Fruit fly (Drosophila melanogaster) whole organism, prepupa: ENCODE results near the gene CG13258.

Source experiments
- Blimp-1 ChIP-seq: fragments of 200-800 bp; sonication (Bioruptor generic); optimal IDR thresholded peaks from 3 replicates; lab custom pipeline; 2017; ENCODE audit warnings: missing biosample characterization, missing genetic modification characterization, mild to moderate bottlenecking, moderate library complexity, missing genetic modification reagents
- CG11294 ChIP-seq: fragments of 200-800 bp; sonication (Bioruptor generic); IDR thresholded peaks from 2 replicates; pipeline ENCODE4 v1.3.6; 2022; ENCODE audit warnings: missing biosample characterization, missing genetic modification characterization
- CG11762 ChIP-seq: fragments of 200-800 bp; sonication (Bioruptor generic); optimal IDR thresholded peaks from 3 replicates; lab custom pipeline; 2016; ENCODE audit warnings: missing biosample characterization, missing genetic modification characterization; ENCODE audit not compliant: insufficient read depth
- CG11902 ChIP-seq: fragments of 200-800 bp; sonication (Bioruptor generic); optimal IDR thresholded peaks from 3 replicates; lab custom pipeline; 2016; ENCODE audit warnings: missing biosample characterization, missing genetic modification characterization
- CG15336 ChIP-seq: fragments of 200-800 bp; sonication (Bioruptor generic); IDR thresholded peaks from 2 replicates; pipeline ENCODE4 v1.3.6; 2022; ENCODE audit warnings: missing biosample characterization, missing genetic modification characterization
- CG16779 ChIP-seq: fragments of 200-800 bp; sonication (Bioruptor generic); optimal IDR thresholded peaks from 3 replicates; lab custom pipeline; 2017; ENCODE audit warnings: missing biosample characterization, mild to moderate bottlenecking, missing genetic modification characterization
- CG31627 ChIP-seq: fragments of 200-800 bp; sonication (Bioruptor generic); optimal IDR thresholded peaks from 3 replicates; lab custom pipeline; 2016; ENCODE audit warnings: missing biosample characterization, missing genetic modification characterization
- CG34406 ChIP-seq: fragments of 200-800 bp; sonication (Bioruptor generic); optimal IDR thresholded peaks from 3 replicates; lab custom pipeline; 2016; ENCODE audit warnings: missing biosample characterization, missing genetic modification characterization
- CG3919 ChIP-seq: fragments of 200-800 bp; sonication (Bioruptor generic); optimal IDR thresholded peaks from 3 replicates; lab custom pipeline; 2016; ENCODE audit warnings: missing biosample characterization, missing genetic modification characterization
- CG4318 ChIP-seq: fragments of 200-800 bp; sonication (Bioruptor generic); optimal IDR thresholded peaks from 3 replicates; lab custom pipeline; 2017; ENCODE audit warnings: missing biosample characterization, mild to moderate bottlenecking, missing genetic modification characterization
- CG6163 ChIP-seq: fragments of 200-800 bp; sonication (Bioruptor generic); IDR thresholded peaks from 3 replicates; pipeline ENCODE4 v1.3.6; 2022; ENCODE audit warnings: missing biosample characterization, missing genetic modification characterization
- CG6276 ChIP-seq: fragments of 200-800 bp; sonication (Bioruptor generic); optimal IDR thresholded peaks from 2 replicates; lab custom pipeline; 2017; ENCODE audit warnings: missing biosample characterization, mild to moderate bottlenecking, missing genetic modification characterization
- CG6792 ChIP-seq: fragments of 200-800 bp; sonication (Bioruptor generic); optimal IDR thresholded peaks from 3 replicates; lab custom pipeline; 2016; ENCODE audit warnings: missing biosample characterization, missing genetic modification characterization
- CG6854 ChIP-seq: fragments of 200-800 bp; sonication (Bioruptor generic); optimal IDR thresholded peaks from 2 replicates; lab custom pipeline; 2017; ENCODE audit warnings: missing biosample characterization, mild to moderate bottlenecking, missing genetic modification characterization
- CG7368 ChIP-seq: fragments of 200-800 bp; sonication (Bioruptor generic); optimal IDR thresholded peaks from 3 replicates; lab custom pipeline; 2016; ENCODE audit warnings: missing biosample characterization, missing genetic modification characterization
- CG8319 ChIP-seq: fragments of 200-800 bp; sonication (Bioruptor generic); optimal IDR thresholded peaks from 3 replicates; lab custom pipeline; 2016; ENCODE audit warnings: missing biosample characterization, missing genetic modification characterization
- CG8632 ChIP-seq: fragments of 200-800 bp; sonication (Bioruptor generic); optimal IDR thresholded peaks from 3 replicates; lab custom pipeline; 2016; ENCODE audit warnings: missing biosample characterization, missing genetic modification characterization
- CG9139 ChIP-seq: fragments of 200-800 bp; sonication (Bioruptor generic); optimal IDR thresholded peaks from 3 replicates; lab custom pipeline; 2017; ENCODE audit warnings: missing biosample characterization, mild to moderate bottlenecking, missing genetic modification characterization
- Eip75B ChIP-seq: fragments of 200-800 bp; sonication (Bioruptor generic); optimal IDR thresholded peaks from 3 replicates; lab custom pipeline; 2016; ENCODE audit warnings: missing biosample characterization, missing genetic modification characterization
- Eip78C ChIP-seq: fragments of 200-800 bp; sonication (Bioruptor generic); peaks from one replicate; lab custom pipeline; 2016; ENCODE audit warnings: missing biosample characterization, missing genetic modification characterization
- Eip93F ChIP-seq: fragments of 200-800 bp; sonication (Bioruptor generic); optimal IDR thresholded peaks from 2 replicates; lab custom pipeline; 2016; ENCODE audit warnings: missing biosample characterization, mild to moderate bottlenecking, missing genetic modification characterization
- Gug ChIP-seq: fragments of 200-800 bp; sonication (Bioruptor generic); IDR thresholded peaks from 2 replicates; pipeline ENCODE4 v1.3.6; 2022; ENCODE audit warnings: missing biosample characterization, missing genetic modification characterization
- Hr4 ChIP-seq: fragments of 200-800 bp; sonication (Bioruptor generic); optimal IDR thresholded peaks from 3 replicates; lab custom pipeline; 2016; ENCODE audit warnings: missing biosample characterization, missing genetic modification characterization
- Met ChIP-seq: fragments of 200-800 bp; sonication (Bioruptor generic); optimal IDR thresholded peaks from 3 replicates; lab custom pipeline; 2016; ENCODE audit warnings: missing biosample characterization, missing genetic modification characterization
- Sox15 ChIP-seq: fragments of 200-800 bp; sonication (Bioruptor generic); optimal IDR thresholded peaks from 3 replicates; lab custom pipeline; 2016; ENCODE audit warnings: missing biosample characterization, missing genetic modification characterization
- achi ChIP-seq: fragments of 200-800 bp; sonication (Bioruptor generic); optimal IDR thresholded peaks from 3 replicates; lab custom pipeline; 2016; ENCODE audit warnings: missing biosample characterization, missing genetic modification characterization
- cyc ChIP-seq: fragments of 200-800 bp; sonication (Bioruptor generic); optimal IDR thresholded peaks from 3 replicates; lab custom pipeline; 2016; ENCODE audit warnings: missing biosample characterization, missing genetic modification characterization
- dac ChIP-seq: fragments of 200-800 bp; sonication (Bioruptor generic); optimal IDR thresholded peaks from 2 replicates; lab custom pipeline; 2017; ENCODE audit warnings: missing biosample characterization, mild to moderate bottlenecking, missing genetic modification characterization
- dsx ChIP-seq: fragments of 200-800 bp; optimal IDR thresholded peaks from 3 replicates; lab custom pipeline; 2019; ENCODE audit warnings: missing biosample characterization, mild to moderate bottlenecking, missing genetic modification characterization, moderate library complexity; ENCODE audit not compliant: poor library complexity, severe bottlenecking
- eg ChIP-seq: fragments of 200-800 bp; sonication (Bioruptor generic); IDR thresholded peaks from 3 replicates; pipeline ENCODE4 v1.3.6; 2022; ENCODE audit warnings: missing biosample characterization, missing genetic modification characterization
- fd85E ChIP-seq: fragments of 200-800 bp; sonication (Bioruptor generic); optimal IDR thresholded peaks from 3 replicates; lab custom pipeline; 2016; ENCODE audit warnings: missing biosample characterization, missing genetic modification characterization
- fkh ChIP-seq: fragments of 200-800 bp; sonication (Bioruptor generic); optimal IDR thresholded peaks from 3 replicates; lab custom pipeline; 2017; ENCODE audit warnings: missing biosample characterization, mild to moderate bottlenecking, missing genetic modification characterization, moderate library complexity
- lz ChIP-seq: fragments of 200-800 bp; sonication (Bioruptor generic); optimal IDR thresholded peaks from 3 replicates; lab custom pipeline; 2016; ENCODE audit warnings: missing biosample characterization, missing genetic modification characterization
- net ChIP-seq: fragments of 200-800 bp; sonication (Bioruptor generic); optimal IDR thresholded peaks from 3 replicates; lab custom pipeline; 2016; ENCODE audit warnings: missing biosample characterization, missing genetic modification characterization
- pdm3 ChIP-seq: fragments of 200-800 bp; sonication (Bioruptor generic); optimal IDR thresholded peaks from 3 replicates; lab custom pipeline; 2016; ENCODE audit warnings: missing biosample characterization, missing genetic modification characterization
- salr ChIP-seq, 2 experiments: fragments of 200-800 bp; sonication (Bioruptor generic); optimal IDR thresholded peaks; 3 replicates each; lab custom pipeline; 2016 to 2018; ENCODE audit warnings: missing biosample characterization in 2 of 2, missing genetic modification characterization in 2 of 2, mild to moderate bottlenecking in 1 of 2
- spab ChIP-seq: fragments of 200-800 bp; sonication (Bioruptor generic); optimal IDR thresholded peaks from 2 replicates; lab custom pipeline; 2017; ENCODE audit warnings: missing biosample characterization, mild to moderate bottlenecking, missing genetic modification characterization, missing genetic modification reagents
- ss ChIP-seq, 2 experiments: fragments of 200-800 bp; sonication (Bioruptor generic); optimal IDR thresholded peaks; 2 replicates in 1 of 2; 3 replicates in 1 of 2; lab custom pipeline; 2017 to 2018; ENCODE audit warnings: mild to moderate bottlenecking in 2 of 2, missing biosample characterization in 2 of 2, missing genetic modification characterization in 2 of 2, moderate library complexity in 1 of 2
- svp ChIP-seq: fragments of 200-800 bp; sonication (Bioruptor generic); peaks from one replicate; lab custom pipeline; 2016; ENCODE audit warnings: missing biosample characterization, missing genetic modification characterization
- topi ChIP-seq: fragments of 200-800 bp; sonication (Bioruptor generic); optimal IDR thresholded peaks from 3 replicates; lab custom pipeline; 2016; ENCODE audit warnings: missing biosample characterization, missing genetic modification characterization

Gene CG13258

DNA sequence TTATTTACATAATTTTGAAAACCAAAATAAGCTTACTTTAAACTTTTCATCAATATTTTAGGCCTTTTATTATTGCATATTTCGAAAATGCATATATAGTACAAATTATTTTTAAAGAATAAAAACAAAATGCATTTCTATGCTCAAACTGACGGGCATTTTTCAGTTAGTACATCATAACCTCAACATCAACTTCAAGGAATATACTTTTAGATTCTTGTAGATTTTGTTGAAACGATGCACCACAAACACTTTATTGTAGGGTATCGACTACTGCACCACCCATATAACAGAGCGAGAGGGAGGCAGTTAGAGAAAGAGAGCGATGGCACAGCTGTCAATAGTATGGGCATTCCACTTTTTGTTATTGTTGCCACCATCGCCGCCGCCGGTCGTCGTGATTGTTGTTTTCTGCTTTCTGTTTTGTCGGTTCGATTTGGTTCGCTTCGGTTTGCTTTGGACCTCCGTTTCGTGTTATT, 13.0 kb downstream of the CG13258 start (continued):
- peak; percentile 78 for TF ChIP-seq CG34406 (GFP tag; lab: Kevin White, UChicago)
- TF ChIP-seq CG15336 (GFP tag; lab: Robert Waterston, UW), result peak; percentile 94
- TF ChIP-seq svp (GFP tag; lab: Kevin White, UChicago), result peak; percentile 79
- TF ChIP-seq Gug (GFP tag; lab: Robert Waterston, UW), result peak; percentile 84
- peak; percentile 82 for TF ChIP-seq eg (GFP tag; lab: Robert Waterston, UW)
- peak; percentile 41 for TF ChIP-seq CG9139
- TF ChIP-seq CG6854 (GFP tag; lab: Kevin White, UChicago), result peak; percentile 35
- TF ChIP-seq Met (GFP tag; lab: Kevin White, UChicago), result peak; percentile 81
- peak; percentile 79 for TF ChIP-seq CG8632
- TF ChIP-seq Eip93F (GFP tag; lab: Kevin White, UChicago), result no peak
- peak; percentile 89 for TF ChIP-seq CG3919 (GFP tag; lab: Kevin White, UChicago)
- peak; percentile 52 for TF ChIP-seq CG31627 (GFP tag; lab: Kevin White, UChicago)
- TF ChIP-seq Eip78C (GFP tag; lab: Kevin White, UChicago), result peak; percentile 97
- TF ChIP-seq Hr4 (GFP tag; lab: Kevin White, UChicago), result peak; percentile 98
- peak; percentile 73 for TF ChIP-seq topi (GFP tag; lab: Kevin White, UChicago)
- peak; percentile 70 for TF ChIP-seq CG7368 (GFP tag; lab: Kevin White, UChicago)
- peak; percentile 93 for TF ChIP-seq achi (GFP tag; lab: Kevin White, UChicago)
- TF ChIP-seq lz (GFP tag; lab: Kevin White, UChicago), result peak; percentile 79
- TF ChIP-seq fd85E, result no peak

DNA sequence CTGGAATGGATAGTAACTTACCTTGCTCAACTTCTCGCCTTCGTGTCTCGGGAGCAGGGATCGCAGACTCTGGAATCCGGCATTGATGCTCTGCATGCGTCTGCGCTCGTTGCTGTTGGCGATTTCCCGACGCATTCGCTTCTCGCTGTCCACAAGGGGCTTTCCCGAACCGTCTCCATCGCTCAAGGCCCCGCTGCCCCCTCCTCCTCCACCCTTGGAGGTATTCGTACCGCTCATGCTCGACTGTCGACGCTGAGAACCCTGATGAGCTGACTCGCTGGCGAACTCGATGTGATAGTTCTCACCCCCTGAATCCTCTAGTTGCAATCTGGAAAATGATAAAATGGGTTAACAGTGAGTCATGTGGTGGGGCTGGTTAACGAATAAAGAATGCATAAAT, 14.0 kb downstream of the CG13258 start:
- TF ChIP-seq CG4318 (GFP tag; lab: Kevin White, UChicago) (no peak), Eip78C (GFP tag; lab: Kevin White, UChicago) (peak; percentile 45)

DNA sequence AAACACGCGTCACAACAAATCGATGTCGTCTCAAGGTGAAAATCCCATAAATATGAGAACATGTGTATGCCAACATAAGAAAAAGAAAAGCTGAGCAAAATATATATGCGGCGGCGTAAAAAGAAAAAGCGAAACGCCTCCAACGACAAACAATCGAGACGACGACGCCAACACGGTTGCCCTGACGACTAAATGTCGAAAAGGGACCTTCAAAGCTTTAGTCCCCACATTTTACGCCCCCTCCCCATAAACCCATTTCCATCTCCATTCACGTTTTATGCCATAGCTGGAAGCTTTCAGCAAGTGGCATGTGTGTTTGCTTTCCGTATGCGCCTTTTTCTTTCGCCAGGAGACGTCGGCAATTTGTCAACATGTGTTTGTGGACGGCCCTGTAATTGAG, 14.9 kb downstream of the CG13258 start:
- TF ChIP-seq Eip78C (GFP tag; lab: Kevin White, UChicago) (no peak), Hr4 (GFP tag; lab: Kevin White, UChicago) (no peak), Gug (GFP tag; lab: Robert Waterston, UW) (no peak)

DNA sequence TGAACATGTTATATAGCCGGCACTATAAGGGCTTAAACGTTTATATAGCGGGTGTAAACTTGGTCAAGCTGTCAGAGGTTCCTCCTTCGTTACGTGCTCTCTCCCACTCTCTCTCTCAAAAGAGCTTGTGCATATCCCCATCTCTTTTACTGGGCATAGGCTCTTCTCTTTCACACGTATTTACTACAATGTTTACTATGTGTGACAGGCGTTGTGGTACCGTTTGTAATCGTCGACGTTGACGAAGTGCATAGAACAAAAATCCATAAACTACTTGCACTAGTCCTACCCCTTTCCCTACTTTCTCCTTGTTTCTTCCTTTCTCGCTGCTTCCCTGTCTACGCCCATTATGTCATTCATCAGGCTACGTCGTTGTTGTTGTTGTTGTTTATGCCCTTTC, 16.0 kb downstream of the CG13258 start:
- TF ChIP-seq CG15336 (GFP tag; lab: Robert Waterston, UW), result no peak
- peak; percentile 38 for TF ChIP-seq fkh (GFP tag; lab: Kevin White, UChicago)
- peak; percentile 70 for TF ChIP-seq dsx
- TF ChIP-seq pdm3 (GFP tag; lab: Kevin White, UChicago), result no peak
- TF ChIP-seq, all 60 proteins: peak for 2

DNA sequence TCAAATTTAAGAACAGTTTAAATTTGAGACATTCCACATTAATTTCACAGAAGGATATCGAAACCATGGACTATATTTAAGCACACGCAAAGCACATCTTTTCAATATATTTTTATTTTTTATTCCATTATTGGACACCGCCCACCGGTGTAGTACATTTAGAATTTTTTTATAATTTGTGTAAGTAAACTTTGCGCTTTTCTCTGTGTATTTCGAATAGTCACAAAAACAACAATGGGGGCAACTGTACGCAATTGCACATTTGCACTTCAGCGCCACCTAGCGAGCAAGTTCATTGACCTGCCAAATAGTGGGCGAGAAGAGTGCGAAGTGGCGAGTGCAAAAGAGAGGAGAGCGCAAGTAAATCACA, 17.0 kb downstream of the CG13258 start:
- TF ChIP-seq CG9139 (no peak), spab (GFP tag; lab: Kevin White, UChicago) (peak; percentile 23), CG8319 (GFP tag; lab: Kevin White, UChicago) (no peak), fd85E (no peak), CG11294 (GFP tag; lab: Robert Waterston, UW) (peak; percentile 59), CG8632 (peak; percentile 18), Eip93F (GFP tag; lab: Kevin White, UChicago) (no peak), CG6276 (peak; percentile 77), net (GFP tag; lab: Kevin White, UChicago) (peak; percentile 32), eg (GFP tag; lab: Robert Waterston, UW) (peak; percentile 83), CG31627 (GFP tag; lab: Kevin White, UChicago) (peak; percentile 10), svp (GFP tag; lab: Kevin White, UChicago) (peak; percentile 80), CG11762 (GFP tag; lab: Kevin White, UChicago) (peak; percentile 14), Blimp-1 (no peak), CG15336 (GFP tag; lab: Robert Waterston, UW) (peak; percentile 79), Hr4 (GFP tag; lab: Kevin White, UChicago) (peak; percentile 90), ss (GFP tag; optimal IDR thresholded peaks at IDR 0.05; lab: Kevin White, UChicago) (no peak), CG34406 (GFP tag; lab: Kevin White, UChicago) (peak; percentile 39), cyc (GFP tag; lab: Kevin White, UChicago) (peak; percentile 11), achi (GFP tag; lab: Kevin White, UChicago) (peak; percentile 43), CG16779 (tag; lab: Kevin White, UChicago) (peak; percentile 36), dsx (peak; percentile 31), Eip75B (GFP tag; lab: Kevin White, UChicago) (peak; percentile 47), Eip78C (GFP tag; lab: Kevin White, UChicago) (peak; percentile 86), lz (GFP tag; lab: Kevin White, UChicago) (peak; percentile 30), CG11902 (GFP tag; lab: Kevin White, UChicago) (no peak), salr (GFP tag; optimal IDR thresholded peaks at IDR 0.05; lab: Kevin White, UChicago) (peak in 1 of 2 experiments; percentile 2), Met (GFP tag; lab: Kevin White, UChicago) (peak; percentile 47), dac (peak; percentile 72), CG6792 (GFP tag; lab: Kevin White, UChicago) (no peak), CG3919 (GFP tag; lab: Kevin White, UChicago) (peak; percentile 27), CG6163 (GFP tag; lab: Robert Waterston, UW) (peak; percentile 83), Sox15 (no peak)
